Fruit fly (Drosophila melanogaster) whole organism, prepupa: Measurements from ENCODE around the gene CG31207.

Experiments used
- CG6163 ChIP-seq: fragments of 200-800 bp; sonication (Bioruptor generic); IDR thresholded peaks from 3 replicates; pipeline ENCODE4 v1.3.6; 2022; ENCODE audit warnings: missing biosample characterization, missing genetic modification characterization
- CG6792 ChIP-seq: fragments of 200-800 bp; sonication (Bioruptor generic); optimal IDR thresholded peaks from 3 replicates; lab custom pipeline; 2016; ENCODE audit warnings: missing biosample characterization, missing genetic modification characterization
- CG6808 ChIP-seq: fragments of 200-800 bp; sonication (Bioruptor generic); optimal IDR thresholded peaks from 3 replicates; lab custom pipeline; 2017; ENCODE audit warnings: missing biosample characterization, missing genetic modification characterization, mild to moderate bottlenecking, moderate library complexity, missing genetic modification reagents
- dsx ChIP-seq: fragments of 200-800 bp; optimal IDR thresholded peaks from 3 replicates; lab custom pipeline; 2019; ENCODE audit warnings: missing biosample characterization, mild to moderate bottlenecking, missing genetic modification characterization, moderate library complexity; ENCODE audit not compliant: poor library complexity, severe bottlenecking

DNA sequence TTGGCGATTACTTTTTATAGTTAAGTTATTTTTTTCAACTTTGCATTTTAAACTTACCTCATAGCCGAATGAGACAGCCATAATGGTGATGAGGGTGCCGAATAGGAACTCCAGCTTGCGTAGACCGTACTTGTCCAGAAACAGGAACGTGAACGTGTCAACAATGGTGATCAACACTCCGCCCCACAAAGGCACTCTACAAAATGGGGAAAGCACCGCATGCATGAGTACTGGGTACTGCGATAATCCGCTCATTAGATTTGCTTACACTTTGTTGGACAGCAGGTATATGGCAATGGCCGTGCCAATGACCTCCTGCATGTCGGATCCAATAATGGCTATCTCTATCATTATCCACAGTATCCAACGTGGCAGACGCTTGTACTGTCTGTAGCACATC is 10.7 kb upstream of the CG31207 start:
- no peak for TF ChIP-seq CG6163 (GFP tag; lab: Robert Waterston, UW)
- no peak for TF ChIP-seq dsx (GFP tag; lab: Kevin White, UChicago)
- TF ChIP-seq CG6792 (GFP tag; lab: Kevin White, UChicago): no peak
- no peak for TF ChIP-seq CG6808 (GFP tag; lab: Kevin White, UChicago)
